Worm (Caenorhabditis elegans) whole organism, young adult: ENCODE data around the gene Y57G11C.22.
A peak's percentile ranks its signal among the peaks of the same experiment; 100 is the strongest.

Source experiments
- B0261.1 ChIP-seq: sonication (generic microtip); optimal IDR thresholded peaks from 2 replicates; lab custom pipeline; 2016; ENCODE audit warnings: mild to moderate bottlenecking, missing genetic modification characterization, moderate library complexity, missing compliant biosample characterization
- D2030.7 ChIP-seq: fragments of 200-800 bp; sonication (Bioruptor generic); IDR thresholded peaks from 2 replicates; pipeline ENCODE4 v1.3.6; 2022; ENCODE audit warnings: missing genetic modification reagents, missing genetic modification characterization, missing compliant biosample characterization
- F22D6.2 ChIP-seq: sonication (generic microtip); optimal IDR thresholded peaks from 2 replicates; lab custom pipeline; 2016; ENCODE audit warnings: mild to moderate bottlenecking, missing genetic modification characterization, missing compliant biosample characterization
- F33H1.4 ChIP-seq: fragments of 200-800 bp; sonication (Bioruptor generic); IDR thresholded peaks from 2 replicates; pipeline ENCODE4 v1.3.6; 2022; ENCODE audit warnings: missing genetic modification reagents, missing genetic modification characterization, missing compliant biosample characterization
- F39B2.1 ChIP-seq: fragments of 200-800 bp; sonication (Bioruptor generic); IDR thresholded peaks from 2 replicates; pipeline ENCODE4 v1.3.6; 2022; ENCODE audit warnings: missing genetic modification reagents, missing genetic modification characterization, missing compliant biosample characterization
- F52B5.7 ChIP-seq: sonication (generic microtip); optimal IDR thresholded peaks from 2 replicates; lab custom pipeline; 2016; ENCODE audit warnings: mild to moderate bottlenecking, missing genetic modification characterization, missing compliant biosample characterization
- F55B11.4 ChIP-seq: sonication (generic microtip); optimal IDR thresholded peaks from 2 replicates; lab custom pipeline; 2016; ENCODE audit warnings: missing compliant biosample characterization, missing genetic modification characterization, borderline replicate concordance; ENCODE audit not compliant: insufficient read depth
- K11D2.4 ChIP-seq: fragments of 200-800 bp; sonication (Bioruptor generic); IDR thresholded peaks from 2 replicates; pipeline ENCODE4 v1.3.6; 2022; ENCODE audit warnings: missing genetic modification reagents, missing genetic modification characterization, missing compliant biosample characterization
- T07F8.4 ChIP-seq: sonication (generic microtip); optimal IDR thresholded peaks from 2 replicates; lab custom pipeline; 2016; ENCODE audit warnings: mild to moderate bottlenecking, missing genetic modification characterization, moderate library complexity, missing compliant biosample characterization
- Y79H2A.3 ChIP-seq: fragments of 200-800 bp; sonication (Bioruptor generic); conservative IDR thresholded peaks from 2 replicates; pipeline ENCODE4 v1.3.6; 2022; ENCODE audit warnings: missing genetic modification reagents, missing genetic modification characterization, missing compliant biosample characterization
- akir-1 ChIP-seq: fragments of 200-800 bp; sonication (Bioruptor generic); optimal IDR thresholded peaks from 2 replicates; lab custom pipeline; 2018; ENCODE audit warnings: mild to moderate bottlenecking, missing genetic modification characterization, moderate library complexity, missing compliant biosample characterization
- ama-1 ChIP-seq, 3 experiments: fragments of 150-350 bp in 1 of 3; sonication (generic microtip) in 2 of 3; optimal IDR thresholded peaks; 2 replicates each; lab custom pipeline; 2014 to 2018; ENCODE audit warnings: missing biosample characterization in 2 of 3, missing genetic modification characterization in 2 of 3, missing genetic modification reagents in 2 of 3
- attf-3 ChIP-seq: fragments of 200-800 bp; sonication (Bioruptor generic); conservative IDR thresholded peaks from 2 replicates; pipeline ENCODE4 v1.3.6; 2022; ENCODE audit warnings: missing genetic modification reagents, missing genetic modification characterization, missing compliant biosample characterization
- attf-5 ChIP-seq: fragments of 200-800 bp; sonication (Bioruptor generic); optimal IDR thresholded peaks from 2 replicates; lab custom pipeline; 2018; ENCODE audit warnings: mild to moderate bottlenecking, missing genetic modification characterization, missing compliant biosample characterization
- attf-6 ChIP-seq: fragments of 200-800 bp; sonication (Bioruptor generic); IDR thresholded peaks from 2 replicates; pipeline ENCODE4 v1.3.6; 2022; ENCODE audit warnings: missing genetic modification reagents, missing genetic modification characterization, missing compliant biosample characterization
- cebp-1 ChIP-seq, 2 experiments: fragments of 200-800 bp in 1 of 2; sonication (Bioruptor generic) in 1 of 2; sonication (generic microtip) in 1 of 2; IDR thresholded peaks in 1 of 2; optimal IDR thresholded peaks in 1 of 2; 2 replicates each; pipeline versions ENCODE4 v1.3.6 to Lab custom; 2017 to 2022; ENCODE audit warnings: missing compliant biosample characterization in 2 of 2, missing genetic modification characterization in 2 of 2, mild to moderate bottlenecking in 1 of 2, missing genetic modification reagents in 1 of 2, moderate library complexity in 1 of 2
- cebp-2 ChIP-seq: fragments of 200-800 bp; sonication (Bioruptor generic); IDR thresholded peaks from 2 replicates; pipeline ENCODE4 v1.3.6; 2022; ENCODE audit warnings: missing genetic modification characterization, missing compliant biosample characterization
- egrh-3 ChIP-seq: fragments of 200-800 bp; sonication (Bioruptor generic); IDR thresholded peaks from 2 replicates; pipeline ENCODE4 v1.3.6; 2022; ENCODE audit warnings: missing genetic modification reagents, missing genetic modification characterization, missing compliant biosample characterization
- him-1 ChIP-seq: sonication (generic microtip); optimal IDR thresholded peaks from 2 replicates; lab custom pipeline; 2016; ENCODE audit warnings: missing genotype, missing genetic modification reagents, missing genetic modification characterization, missing compliant biosample characterization
- hlh-12 ChIP-seq: sonication (generic microtip); optimal IDR thresholded peaks from 2 replicates; lab custom pipeline; 2016; ENCODE audit warnings: missing genetic modification characterization, missing compliant biosample characterization
- hlh-26 ChIP-seq: fragments of 200-800 bp; sonication (Bioruptor generic); conservative IDR thresholded peaks from 2 replicates; pipeline ENCODE4 v1.3.6; 2022; ENCODE audit warnings: missing genetic modification reagents, missing genetic modification characterization, missing compliant biosample characterization
- hmg-1.2 ChIP-seq: fragments of 200-800 bp; sonication (Bioruptor generic); IDR thresholded peaks from 2 replicates; pipeline ENCODE4 v1.3.6; 2022; ENCODE audit warnings: missing genetic modification reagents, missing genetic modification characterization, missing compliant biosample characterization
- hmg-20 ChIP-seq: fragments of 200-800 bp; sonication (Bioruptor generic); IDR thresholded peaks from 2 replicates; pipeline ENCODE4 v1.3.6; 2022; ENCODE audit warnings: missing genetic modification reagents, missing genetic modification characterization, missing compliant biosample characterization
- hrde-1 ChIP-seq: sonication (generic microtip); optimal IDR thresholded peaks from 2 replicates; lab custom pipeline; 2016; ENCODE audit warnings: missing genetic modification characterization, mild to moderate bottlenecking, missing compliant biosample characterization, moderate library complexity, missing genotype, missing genetic modification reagents, borderline replicate concordance
- let-526 ChIP-seq: fragments of 200-800 bp; sonication (Bioruptor generic); IDR thresholded peaks from 2 replicates; pipeline ENCODE4 v1.3.6; 2022; ENCODE audit warnings: missing genetic modification reagents, missing genetic modification characterization, missing compliant biosample characterization
- lin-26 ChIP-seq: fragments of 200-800 bp; sonication (Bioruptor generic); IDR thresholded peaks from 2 replicates; pipeline ENCODE4 v1.3.6; 2022; ENCODE audit warnings: missing genetic modification reagents, missing genetic modification characterization, missing compliant biosample characterization
- lin-35 ChIP-seq, 3 experiments: fragments of 150-350 bp in 2 of 3; sonication (generic microtip) in 1 of 3; optimal IDR thresholded peaks; 2 replicates each; lab custom pipeline; 2014 to 2018; ENCODE audit warnings: missing biosample characterization in 3 of 3, missing genetic modification characterization in 3 of 3, missing genetic modification reagents in 3 of 3
- lsl-1 ChIP-seq: fragments of 200-800 bp; sonication (Bioruptor generic); optimal IDR thresholded peaks from 2 replicates; lab custom pipeline; 2018; ENCODE audit warnings: mild to moderate bottlenecking, missing genetic modification characterization, moderate library complexity, missing compliant biosample characterization
- madf-6 ChIP-seq: fragments of 200-800 bp; sonication (Bioruptor generic); IDR thresholded peaks from 2 replicates; pipeline ENCODE4 v1.3.6; 2022; ENCODE audit warnings: missing genetic modification reagents, missing genetic modification characterization, missing compliant biosample characterization
- mcd-1 ChIP-seq: fragments of 200-800 bp; sonication (Bioruptor generic); IDR thresholded peaks from 2 replicates; pipeline ENCODE4 v1.3.6; 2022; ENCODE audit warnings: missing genetic modification reagents, missing genetic modification characterization, missing compliant biosample characterization
- mel-28 ChIP-seq: sonication (generic microtip); optimal IDR thresholded peaks from 2 replicates; lab custom pipeline; 2016; ENCODE audit warnings: borderline replicate concordance, mild to moderate bottlenecking, missing genetic modification characterization, missing compliant biosample characterization
- nhr-27 ChIP-seq: fragments of 200-800 bp; sonication (Bioruptor generic); optimal IDR thresholded peaks from 2 replicates; lab custom pipeline; 2018; ENCODE audit warnings: mild to moderate bottlenecking, missing genetic modification characterization, moderate library complexity, missing compliant biosample characterization
- nhr-90 ChIP-seq: sonication (generic microtip); optimal IDR thresholded peaks from 2 replicates; lab custom pipeline; 2016; ENCODE audit warnings: missing genotype, mild to moderate bottlenecking, missing genetic modification characterization, missing compliant biosample characterization
- pha-4 ChIP-seq: fragments of 150-350 bp; sonication (generic microtip); optimal IDR thresholded peaks from 2 replicates; lab custom pipeline; 2014; ENCODE audit warnings: missing biosample characterization, missing genetic modification reagents, missing genetic modification characterization
- rcor-1 ChIP-seq: fragments of 200-800 bp; sonication (Bioruptor generic); IDR thresholded peaks from 2 replicates; pipeline ENCODE4 v1.3.6; 2022; ENCODE audit warnings: missing genetic modification reagents, missing genetic modification characterization, missing compliant biosample characterization
- rec-8 ChIP-seq, 2 experiments: sonication (generic microtip); optimal IDR thresholded peaks; 2 replicates each; lab custom pipeline; 2016; ENCODE audit warnings: mild to moderate bottlenecking in 2 of 2, missing genetic modification characterization in 2 of 2, missing genetic modification reagents in 2 of 2, missing genotype in 2 of 2, missing biosample characterization in 1 of 2, missing compliant biosample characterization in 1 of 2, moderate library complexity in 1 of 2
- sea-2 ChIP-seq: fragments of 200-800 bp; sonication (Bioruptor generic); IDR thresholded peaks from 2 replicates; pipeline ENCODE4 v1.3.6; 2022; ENCODE audit warnings: missing genetic modification characterization, missing compliant biosample characterization
- snpc-1.3 ChIP-seq: sonication (generic microtip); optimal IDR thresholded peaks from 2 replicates; lab custom pipeline; 2017; ENCODE audit warnings: missing genetic modification characterization, mild to moderate bottlenecking, missing compliant biosample characterization, antibody characterized with exemption, moderate library complexity, missing genotype, missing genetic modification reagents; ENCODE audit not compliant: insufficient read depth
- snpc-4 ChIP-seq, 5 experiments: fragments of 150-350 bp in 1 of 5; sonication (generic microtip) in 4 of 5; optimal IDR thresholded peaks; 2 replicates each; lab custom pipeline; 2014 to 2018; ENCODE audit warnings: missing genetic modification characterization in 5 of 5, missing biosample characterization in 3 of 5, antibody characterized with exemption in 2 of 5, mild to moderate bottlenecking in 2 of 5, missing compliant biosample characterization in 2 of 5, missing genotype in 2 of 5, moderate library complexity in 2 of 5, missing genetic modification reagents in 1 of 5
- tbx-9 ChIP-seq: sonication (generic microtip); optimal IDR thresholded peaks from 2 replicates; lab custom pipeline; 2016; ENCODE audit warnings: borderline replicate concordance, missing genetic modification characterization, inconsistent platforms, missing compliant biosample characterization
- unc-62 ChIP-seq: fragments of 150-350 bp; optimal IDR thresholded peaks from 2 replicates; lab custom pipeline; 2014; ENCODE audit warnings: missing biosample characterization, missing genetic modification reagents, missing genetic modification characterization
- zfh-2 ChIP-seq: fragments of 200-800 bp; sonication (Bioruptor generic); conservative IDR thresholded peaks from 2 replicates; pipeline ENCODE4 v1.3.6; 2022; ENCODE audit warnings: missing genetic modification reagents, missing genetic modification characterization, missing compliant biosample characterization
- ztf-18 ChIP-seq: sonication (generic microtip); optimal IDR thresholded peaks from 2 replicates; lab custom pipeline; 2016; ENCODE audit warnings: missing genotype, mild to moderate bottlenecking, missing genetic modification characterization, missing compliant biosample characterization
- ztf-22 ChIP-seq: fragments of 200-800 bp; sonication (Bioruptor generic); optimal IDR thresholded peaks from 2 replicates; lab custom pipeline; 2018; ENCODE audit warnings: mild to moderate bottlenecking, missing genetic modification characterization, moderate library complexity, missing compliant biosample characterization
- ztf-26 ChIP-seq: sonication (generic microtip); optimal IDR thresholded peaks from 2 replicates; lab custom pipeline; 2017; ENCODE audit warnings: missing genetic modification characterization, missing compliant biosample characterization

Y57G11C.22 gene

ce11 chrIV:14795918-14796488 lies 41.0 kb upstream of the Y57G11C.22 start, which contains the start of gene coq-3 (continued):
- peak; percentile 71 for TF ChIP-seq attf-6 (GFP tag; lab: Robert Waterston, UW)
- no peak for TF ChIP-seq lin-35 (GFP tag; optimal IDR thresholded peaks at IDR 0.05; lab: Kevin White, UChicago)
- peak; percentile 17 for TF ChIP-seq ama-1 (optimal IDR thresholded peaks at IDR 0.05; lab: Kevin White, UChicago)
- TF ChIP-seq ama-1 (GFP tag; optimal IDR thresholded peaks at IDR 0.05; lab: Kevin White, UChicago) = no peak
- TF ChIP-seq attf-3 (GFP tag; lab: Robert Waterston, UW) = no peak
- no peak for TF ChIP-seq madf-6 (GFP tag; lab: Robert Waterston, UW)
- TF ChIP-seq nhr-90 = no peak
- no peak for TF ChIP-seq K11D2.4 (GFP tag; lab: Robert Waterston, UW)
- TF ChIP-seq snpc-1.3 (tag; lab: Kevin White, UChicago) = no peak
- no peak for TF ChIP-seq let-526 (GFP tag; lab: Robert Waterston, UW)
- TF ChIP-seq hmg-1.2 (GFP tag; lab: Robert Waterston, UW) = peak; percentile 4; the same call in 1 of the 2 replicates
- TF ChIP-seq D2030.7 (GFP tag; lab: Robert Waterston, UW) = no peak
- TF ChIP-seq hlh-26 = no peak
- no peak; the same call in 1 of the 2 replicates for TF ChIP-seq hmg-20
- TF ChIP-seq pha-4 (tag; lab: Kevin White, UChicago) = no peak
- no peak for TF ChIP-seq rec-8 (tag; optimal IDR thresholded peaks at IDR 0.05; lab: Kevin White, UChicago)
- no peak for TF ChIP-seq ztf-22 (GFP tag; lab: Kevin White, UChicago)
- no peak for TF ChIP-seq hrde-1

ce11 chrIV:14797354-14797753 lies 39.7 kb upstream of the Y57G11C.22 start, which contains the start of the genes Y57G11C.1147 and nuo-3:
TSS of gene Y57G11C.1147 (minus strand) at chrIV:14797514.
TSS of gene nuo-3 (minus strand) at chrIV:14797544.
- TF ChIP-seq akir-1 (GFP tag; lab: Kevin White, UChicago) = no peak
- TF ChIP-seq tbx-9 = no peak
- peak; percentile 73 for TF ChIP-seq F33H1.4 (GFP tag; lab: Robert Waterston, UW)
- no peak for TF ChIP-seq sea-2 (GFP tag; lab: Robert Waterston, UW)
- peak; percentile 79 for TF ChIP-seq zfh-2 (GFP tag; lab: Robert Waterston, UW)
- no peak for TF ChIP-seq T07F8.4 (tag; lab: Kevin White, UChicago)
- TF ChIP-seq unc-62 (GFP tag; lab: Kevin White, UChicago) = no peak
- no peak for TF ChIP-seq lsl-1 (GFP tag; lab: Kevin White, UChicago)
- TF ChIP-seq hlh-12 (tag; lab: Kevin White, UChicago) = no peak
- TF ChIP-seq him-1 (tag; lab: Kevin White, UChicago) = no peak
- TF ChIP-seq F22D6.2 (tag; lab: Kevin White, UChicago) = no peak
- TF ChIP-seq F52B5.7 (tag; lab: Kevin White, UChicago) = no peak
- TF ChIP-seq lin-26 (GFP tag; lab: Robert Waterston, UW) = no peak
- TF ChIP-seq F55B11.4 (tag; lab: Kevin White, UChicago) = no peak
- TF ChIP-seq B0261.1 (tag; lab: Kevin White, UChicago) = no peak
- TF ChIP-seq cebp-2 (GFP tag; lab: Robert Waterston, UW) = no peak
- TF ChIP-seq mcd-1 (GFP tag; lab: Robert Waterston, UW) = 0 out of 2 replicates have a peak, but pooled peaks have one; percentile 14
- no peak for TF ChIP-seq nhr-27 (tag; lab: Kevin White, UChicago)
- TF ChIP-seq Y79H2A.3 (GFP tag; lab: Robert Waterston, UW) = no peak
- no peak for TF ChIP-seq rcor-1 (GFP tag; lab: Robert Waterston, UW)
- TF ChIP-seq cebp-1 (GFP tag; IDR thresholded peaks at IDR 0.05; lab: Robert Waterston, UW) = 0 out of 2 replicates have a peak, but pooled peaks have one; percentile 10
- peak; percentile 65 for TF ChIP-seq cebp-1 (tag; optimal IDR thresholded peaks at IDR 0.05; lab: Kevin White, UChicago)
- TF ChIP-seq snpc-4 (GFP tag; optimal IDR thresholded peaks at IDR 0.05; lab: Kevin White, UChicago) = no peak
- TF ChIP-seq snpc-4 (tag; optimal IDR thresholded peaks at IDR 0.05; lab: Kevin White, UChicago) = peak in 3 of 4 experiments; percentile 33 to 67 (median 46)
- TF ChIP-seq F39B2.1 (GFP tag; lab: Robert Waterston, UW) = no peak
- TF ChIP-seq ztf-26 (tag; lab: Kevin White, UChicago) = no peak
- 0 out of 2 replicates have a peak, but pooled peaks have one; percentile 39 for TF ChIP-seq egrh-3 (GFP tag; lab: Robert Waterston, UW)
- no peak for TF ChIP-seq mel-28 (tag; lab: Kevin White, UChicago)
- peak; percentile 19 for TF ChIP-seq attf-5
- TF ChIP-seq ztf-18 (tag; lab: Kevin White, UChicago) = peak; percentile 8
